Worm (Caenorhabditis elegans) whole organism, L4 larva: Measurements from ENCODE around the gene nmr-1.

ENCODE experiments used
- F10B5.3 ChIP-seq: sonication (generic microtip); optimal IDR thresholded peaks from 2 replicates; lab custom pipeline; 2016; ENCODE audit warnings: mild to moderate bottlenecking, missing genetic modification characterization, missing compliant biosample characterization
- F26F4.8 ChIP-seq: fragments of 200-800 bp; sonication (Bioruptor generic); conservative IDR thresholded peaks from 2 replicates; pipeline ENCODE4 v1.3.6; 2022; ENCODE audit warnings: missing genetic modification characterization, missing compliant biosample characterization
- F37D6.2 ChIP-seq: sonication (generic microtip); optimal IDR thresholded peaks from 2 replicates; lab custom pipeline; 2016; ENCODE audit warnings: mild to moderate bottlenecking, missing genetic modification characterization, missing compliant biosample characterization
- T26A8.4 ChIP-seq: fragments of 200-800 bp; sonication (Bioruptor generic); IDR thresholded peaks from 2 replicates; pipeline ENCODE4 v1.3.6; 2022; ENCODE audit warnings: missing genetic modification characterization, missing compliant biosample characterization
- Y48G9A.11 ChIP-seq: fragments of 200-800 bp; sonication (Bioruptor generic); IDR thresholded peaks from 2 replicates; pipeline ENCODE4 v1.3.6; 2022; ENCODE audit warnings: missing genetic modification reagents, missing genetic modification characterization, missing compliant biosample characterization
- aha-1 ChIP-seq: fragments of 150-350 bp; peaks from one replicate; lab custom pipeline; 2014; ENCODE audit warnings: missing biosample characterization, missing genetic modification characterization
- aly-2 ChIP-seq: sonication (generic microtip); optimal IDR thresholded peaks from 2 replicates; lab custom pipeline; 2018; ENCODE audit warnings: missing biosample characterization, missing genetic modification characterization
- attf-4 ChIP-seq: sonication (generic microtip); optimal IDR thresholded peaks from 3 replicates; lab custom pipeline; 2017; ENCODE audit warnings: missing biosample characterization, missing genetic modification characterization
- ceh-28 ChIP-seq: fragments of 150-350 bp; optimal IDR thresholded peaks from 2 replicates; lab custom pipeline; 2014; ENCODE audit warnings: missing biosample characterization, missing genetic modification reagents, missing genetic modification characterization
- ceh-62 ChIP-seq: sonication (generic microtip); optimal IDR thresholded peaks from 2 replicates; lab custom pipeline; 2017; ENCODE audit warnings: missing biosample characterization, missing genetic modification characterization
- ceh-82 ChIP-seq: sonication (generic microtip); optimal IDR thresholded peaks from 2 replicates; lab custom pipeline; 2017; ENCODE audit warnings: missing biosample characterization, missing genetic modification characterization
- ces-1 ChIP-seq: fragments of 150-350 bp; sonication (generic microtip); optimal IDR thresholded peaks from 4 replicates; lab custom pipeline; 2014; ENCODE audit warnings: missing biosample characterization, missing genetic modification reagents, missing genetic modification characterization
- cey-2 ChIP-seq: sonication (generic microtip); optimal IDR thresholded peaks from 3 replicates; lab custom pipeline; 2017; ENCODE audit warnings: missing genetic modification characterization, mild to moderate bottlenecking, missing compliant biosample characterization, antibody characterized with exemption, borderline replicate concordance; ENCODE audit not compliant: insufficient read depth
- daf-12 ChIP-seq: fragments of 150-350 bp; optimal IDR thresholded peaks from 2 replicates; lab custom pipeline; 2014; ENCODE audit warnings: missing biosample characterization, missing genetic modification reagents, missing genetic modification characterization
- daf-16 ChIP-seq, 3 experiments: sonication (generic microtip); optimal IDR thresholded peaks; 2 replicates each; lab custom pipeline; 2016 to 2017; ENCODE audit warnings: missing genetic modification characterization in 3 of 3, missing genetic modification reagents in 3 of 3, mild to moderate bottlenecking in 2 of 3, missing compliant biosample characterization in 2 of 3, missing biosample characterization in 1 of 3, moderate library complexity in 1 of 3
- dmd-6 ChIP-seq: fragments of 200-800 bp; sonication (Bioruptor generic); IDR thresholded peaks from 2 replicates; pipeline ENCODE4 v1.3.6; 2022; ENCODE audit warnings: missing genetic modification reagents, missing genetic modification characterization, missing compliant biosample characterization
- dmd-8 ChIP-seq: fragments of 200-800 bp; sonication (Bioruptor generic); IDR thresholded peaks from 2 replicates; pipeline ENCODE4 v1.3.6; 2022; ENCODE audit warnings: missing genetic modification characterization, missing compliant biosample characterization
- dmd-9 ChIP-seq: fragments of 200-800 bp; sonication (Bioruptor generic); IDR thresholded peaks from 2 replicates; pipeline ENCODE4 v1.3.6; 2022; ENCODE audit warnings: missing genetic modification reagents, missing genetic modification characterization, missing compliant biosample characterization
- dpl-1 ChIP-seq: fragments of 150-350 bp; optimal IDR thresholded peaks from 2 replicates; lab custom pipeline; 2014; ENCODE audit warnings: missing biosample characterization, missing genetic modification reagents, missing genetic modification characterization
- duxl-1 ChIP-seq: sonication (generic microtip); optimal IDR thresholded peaks from 2 replicates; lab custom pipeline; 2016; ENCODE audit warnings: mild to moderate bottlenecking, missing genetic modification characterization, moderate library complexity, missing compliant biosample characterization; ENCODE audit not compliant: poor library complexity
- egl-27 ChIP-seq: sonication (generic microtip); optimal IDR thresholded peaks from 3 replicates; lab custom pipeline; 2017; ENCODE audit warnings: missing biosample characterization, missing genetic modification reagents, missing genetic modification characterization
- hlh-30 ChIP-seq: sonication (generic microtip); optimal IDR thresholded peaks from 2 replicates; lab custom pipeline; 2017; ENCODE audit warnings: antibody characterized with exemption, mild to moderate bottlenecking, missing genetic modification characterization, missing compliant biosample characterization; ENCODE audit not compliant: insufficient read depth
- hmg-1.1 ChIP-seq: fragments of 200-800 bp; sonication (Bioruptor generic); IDR thresholded peaks from 2 replicates; pipeline ENCODE4 v1.3.6; 2022; ENCODE audit warnings: missing genetic modification reagents, missing genetic modification characterization, missing compliant biosample characterization
- lin-1 ChIP-seq: fragments of 200-800 bp; sonication (Bioruptor generic); IDR thresholded peaks from 2 replicates; pipeline ENCODE4 v1.3.6; 2022; ENCODE audit warnings: missing genetic modification reagents, missing genetic modification characterization, missing compliant biosample characterization
- lin-13 ChIP-seq: fragments of 150-350 bp; optimal IDR thresholded peaks from 2 replicates; lab custom pipeline; 2014; ENCODE audit warnings: missing biosample characterization, missing genetic modification reagents, missing genetic modification characterization
- lsy-2 ChIP-seq, 2 experiments: fragments of 150-350 bp in 1 of 2; sonication (generic microtip) in 1 of 2; optimal IDR thresholded peaks; 2 replicates each; lab custom pipeline; 2014 to 2017; ENCODE audit warnings: missing biosample characterization in 2 of 2, missing genetic modification characterization in 2 of 2
- mdl-1 ChIP-seq, 2 experiments: fragments of 150-350 bp in 1 of 2; sonication (generic microtip) in 1 of 2; optimal IDR thresholded peaks; 2 replicates each; lab custom pipeline; 2014 to 2017; ENCODE audit warnings: missing biosample characterization in 2 of 2, missing genetic modification characterization in 2 of 2
- mdt-29 ChIP-seq: fragments of 200-800 bp; sonication (Bioruptor generic); IDR thresholded peaks from 2 replicates; pipeline ENCODE4 v1.3.6; 2022; ENCODE audit warnings: missing genetic modification reagents, missing genetic modification characterization, missing compliant biosample characterization
- mep-1 ChIP-seq: fragments of 150-350 bp; sonication (generic microtip); optimal IDR thresholded peaks from 3 replicates; lab custom pipeline; 2014; ENCODE audit warnings: missing biosample characterization, missing genetic modification characterization
- mes-2 ChIP-seq: sonication (generic microtip); optimal IDR thresholded peaks from 2 replicates; lab custom pipeline; 2016; ENCODE audit warnings: missing genotype, mild to moderate bottlenecking, missing genetic modification characterization, missing compliant biosample characterization; ENCODE audit not compliant: poor library complexity, severe bottlenecking
- nhr-102 ChIP-seq: sonication (generic microtip); optimal IDR thresholded peaks from 2 replicates; lab custom pipeline; 2016; ENCODE audit warnings: mild to moderate bottlenecking, missing genetic modification characterization, moderate library complexity, missing compliant biosample characterization
- nhr-11 ChIP-seq: fragments of 150-350 bp; optimal IDR thresholded peaks from 2 replicates; lab custom pipeline; 2014; ENCODE audit warnings: missing biosample characterization, missing genetic modification characterization
- nhr-237 ChIP-seq: sonication (generic microtip); optimal IDR thresholded peaks from 2 replicates; lab custom pipeline; 2017; ENCODE audit warnings: missing biosample characterization, missing genetic modification characterization
- nhr-6 ChIP-seq: fragments of 150-350 bp; optimal IDR thresholded peaks from 2 replicates; lab custom pipeline; 2014; ENCODE audit warnings: missing biosample characterization, missing genetic modification characterization
- pha-4 ChIP-seq, 2 experiments: fragments of 150-350 bp in 1 of 2; fragments of 200-800 bp in 1 of 2; sonication (Bioruptor generic) in 1 of 2; IDR thresholded peaks in 1 of 2; optimal IDR thresholded peaks in 1 of 2; 2 replicates each; pipeline versions ENCODE4 v1.3.6 to Lab custom; 2014 to 2022; ENCODE audit warnings: missing genetic modification characterization in 2 of 2, missing genetic modification reagents in 2 of 2, missing biosample characterization in 1 of 2, missing compliant biosample characterization in 1 of 2
- pqm-1 ChIP-seq: sonication (generic microtip); optimal IDR thresholded peaks from 2 replicates; lab custom pipeline; 2017; ENCODE audit warnings: missing biosample characterization, missing genetic modification characterization
- rbr-2 ChIP-seq: sonication (generic microtip); optimal IDR thresholded peaks from 2 replicates; lab custom pipeline; 2016; ENCODE audit warnings: missing genotype, missing genetic modification characterization, missing compliant biosample characterization
- saeg-2 ChIP-seq: fragments of 200-800 bp; sonication (Bioruptor generic); IDR thresholded peaks from 2 replicates; pipeline ENCODE4 v1.3.6; 2022; ENCODE audit warnings: missing genetic modification reagents, missing genetic modification characterization, missing compliant biosample characterization
- sdz-12 ChIP-seq: fragments of 200-800 bp; sonication (Bioruptor generic); optimal IDR thresholded peaks from 2 replicates; lab custom pipeline; 2018; ENCODE audit warnings: mild to moderate bottlenecking, missing genetic modification characterization, missing compliant biosample characterization
- set-16 ChIP-seq: fragments of 200-800 bp; sonication (Bioruptor generic); IDR thresholded peaks from 2 replicates; pipeline ENCODE4 v1.3.6; 2022; ENCODE audit warnings: missing genetic modification reagents, missing genetic modification characterization, missing compliant biosample characterization
- snpc-1.2 ChIP-seq: fragments of 200-800 bp; sonication (Bioruptor generic); IDR thresholded peaks from 2 replicates; pipeline ENCODE4 v1.3.6; 2022; ENCODE audit warnings: missing genetic modification reagents, missing genetic modification characterization, missing compliant biosample characterization
- snpc-4 ChIP-seq: fragments of 150-350 bp; optimal IDR thresholded peaks from 2 replicates; lab custom pipeline; 2014; ENCODE audit warnings: missing biosample characterization, missing genetic modification characterization
- spr-3 ChIP-seq: fragments of 200-800 bp; sonication (Bioruptor generic); optimal IDR thresholded peaks from 2 replicates; lab custom pipeline; 2018; ENCODE audit warnings: mild to moderate bottlenecking, missing genetic modification characterization, missing compliant biosample characterization
- tag-97 ChIP-seq: fragments of 200-800 bp; sonication (Bioruptor generic); IDR thresholded peaks from 2 replicates; pipeline ENCODE4 v1.3.6; 2022; ENCODE audit warnings: missing genetic modification characterization, missing compliant biosample characterization
- tra-1 ChIP-seq: fragments of 200-800 bp; sonication (Bioruptor generic); IDR thresholded peaks from 2 replicates; pipeline ENCODE4 v1.3.6; 2022; ENCODE audit warnings: missing genetic modification reagents, missing genetic modification characterization, missing compliant biosample characterization
- unc-130 ChIP-seq: sonication (generic microtip); optimal IDR thresholded peaks from 2 replicates; lab custom pipeline; 2016; ENCODE audit warnings: missing genetic modification reagents, missing genetic modification characterization, missing compliant biosample characterization
- unc-39 ChIP-seq: sonication (generic microtip); optimal IDR thresholded peaks from 2 replicates; lab custom pipeline; 2017; ENCODE audit warnings: missing biosample characterization, missing genetic modification characterization
- unc-62 ChIP-seq, 3 experiments: fragments of 150-350 bp in 1 of 3; sonication (generic microtip); optimal IDR thresholded peaks in 2 of 3; peaks in 1 of 3; 1 replicate in 1 of 3; 2 replicates in 2 of 3; lab custom pipeline; 2014 to 2017; ENCODE audit warnings: missing biosample characterization in 3 of 3, missing genetic modification characterization in 3 of 3, missing genetic modification reagents in 3 of 3, missing genotype in 1 of 3
- vab-7 ChIP-seq: fragments of 200-800 bp; sonication (Bioruptor generic); IDR thresholded peaks from 2 replicates; pipeline ENCODE4 v1.3.6; 2022; ENCODE audit warnings: missing genetic modification reagents, missing genetic modification characterization, missing compliant biosample characterization
- zip-11 ChIP-seq: fragments of 200-800 bp; sonication (Bioruptor generic); IDR thresholded peaks from 2 replicates; pipeline ENCODE4 v1.3.6; 2022; ENCODE audit warnings: missing genetic modification characterization, missing compliant biosample characterization

Gene nmr-1

ce11 chrII:5426054-5426453, 20.4 kb downstream of the nmr-1 start (continued):
- TF ChIP-seq F37D6.2 (no peak), dmd-9 (GFP tag; lab: Robert Waterston, UW) (no peak), lsy-2 (tag; optimal IDR thresholded peaks at IDR 0.05; lab: Kevin White, UChicago) (peak in 1 of 2 experiments; percentile 69), tra-1 (no peak), F10B5.3 (no peak), attf-4 (tag; lab: Kevin White, UChicago) (no peak), rbr-2 (no peak), cey-2 (tag; lab: Kevin White, UChicago) (no peak), lin-1 (no peak), mdt-29 (GFP tag; lab: Robert Waterston, UW) (no peak), unc-130 (GFP tag; lab: Kevin White, UChicago) (no peak), snpc-4 (tag; lab: Kevin White, UChicago) (no peak), pqm-1 (peak; percentile 58), mdl-1 (tag; optimal IDR thresholded peaks at IDR 0.05; lab: Kevin White, UChicago) (peak in 1 of 2 experiments; percentile 78), nhr-102 (tag; lab: Kevin White, UChicago) (no peak), zip-11 (GFP tag; lab: Robert Waterston, UW) (no peak), hlh-30 (tag; lab: Kevin White, UChicago) (peak; percentile 97), dmd-6 (GFP tag; lab: Robert Waterston, UW) (peak; percentile 38; the same call in 1 of the 2 replicates), nhr-6 (tag; lab: Kevin White, UChicago) (peak; percentile 56), duxl-1 (tag; lab: Kevin White, UChicago) (no peak), saeg-2 (GFP tag; lab: Robert Waterston, UW) (no peak), set-16 (GFP tag; lab: Robert Waterston, UW) (no peak), aly-2 (no peak), unc-62 (GFP tag; optimal IDR thresholded peaks at IDR 0.05 in 1 of 2; lab: Kevin White, UChicago) (peak in 1 of 2 experiments; percentile 51), unc-62 (tag; optimal IDR thresholded peaks at IDR 0.05; lab: Kevin White, UChicago) (no peak), ceh-82 (tag; lab: Kevin White, UChicago) (no peak), dpl-1 (GFP tag; lab: Kevin White, UChicago) (peak; percentile 16), ceh-28 (tag; lab: Kevin White, UChicago) (no peak), unc-39 (tag; lab: Kevin White, UChicago) (no peak), mep-1 (tag; lab: Kevin White, UChicago) (peak; percentile 78), daf-16 (GFP tag; optimal IDR thresholded peaks at IDR 0.05; lab: Kevin White, UChicago) (no peak), daf-16 (tag; optimal IDR thresholded peaks at IDR 0.05; lab: Kevin White, UChicago) (peak; percentile 63), hmg-1.1 (GFP tag; lab: Robert Waterston, UW) (no peak), nhr-237 (tag; lab: Kevin White, UChicago) (no peak), spr-3 (no peak), aha-1 (no peak), egl-27 (tag; lab: Kevin White, UChicago) (no peak), nhr-11 (tag; lab: Kevin White, UChicago) (no peak), daf-12 (tag; lab: Kevin White, UChicago) (no peak), tag-97 (GFP tag; lab: Robert Waterston, UW) (no peak), Y48G9A.11 (GFP tag; lab: Robert Waterston, UW) (no peak), lin-13 (GFP tag; lab: Kevin White, UChicago) (no peak), F26F4.8 (GFP tag; lab: Robert Waterston, UW) (no peak), snpc-1.2 (GFP tag; lab: Robert Waterston, UW) (no peak), vab-7 (GFP tag; lab: Robert Waterston, UW) (no peak), ces-1 (GFP tag; lab: Kevin White, UChicago) (no peak), ceh-62 (no peak), T26A8.4 (GFP tag; lab: Robert Waterston, UW) (no peak), mes-2 (tag; lab: Kevin White, UChicago) (peak; percentile 41), sdz-12 (GFP tag; lab: Kevin White, UChicago) (no peak), pha-4 (GFP tag; IDR thresholded peaks at IDR 0.05; lab: Robert Waterston, UW) (peak; percentile 55), pha-4 (tag; optimal IDR thresholded peaks at IDR 0.05; lab: Kevin White, UChicago) (peak; percentile 76), dmd-8 (GFP tag; lab: Robert Waterston, UW) (no peak)
